Worm (Caenorhabditis elegans) whole organism, L2 larva: Measurements from ENCODE around the gene Y41E3.7.

Source experiments
- blmp-1 ChIP-seq: sonication (generic microtip); optimal IDR thresholded peaks from 2 replicates; lab custom pipeline; 2017; ENCODE audit warnings: missing genetic modification characterization, mild to moderate bottlenecking, missing compliant biosample characterization, antibody characterized with exemption, moderate library complexity; ENCODE audit not compliant: insufficient read depth
- ceh-16 ChIP-seq: fragments of 150-350 bp; optimal IDR thresholded peaks from 2 replicates; lab custom pipeline; 2014; ENCODE audit warnings: missing biosample characterization, missing genetic modification characterization
- nhr-12 ChIP-seq: fragments of 150-350 bp; optimal IDR thresholded peaks from 2 replicates; lab custom pipeline; 2014; ENCODE audit warnings: missing biosample characterization, missing genetic modification characterization

ce11 chrIV:14985859-14986258 is 28.0 kb upstream of the Y41E3.7 start:
- no peak for TF ChIP-seq ceh-16 (tag; lab: Kevin White, UChicago)
- no peak for TF ChIP-seq nhr-12 (tag; lab: Kevin White, UChicago)
- TF ChIP-seq blmp-1 (tag; lab: Kevin White, UChicago), result no peak
